Fruit fly (Drosophila melanogaster) whole organism, embryonic: Measurements from ENCODE around the gene CG4577.

ENCODE experiments used
- ATbp ChIP-seq: fragments of 200-800 bp; sonication (Bioruptor generic); optimal IDR thresholded peaks from 2 replicates; lab custom pipeline; 2017; ENCODE audit warnings: missing biosample characterization, mild to moderate bottlenecking, missing genetic modification characterization, missing genetic modification reagents
- Adf1 ChIP-seq: fragments of 200-800 bp; sonication (Bioruptor generic); IDR thresholded peaks from 2 replicates; pipeline ENCODE4 v1.3.6; 2022; ENCODE audit warnings: missing biosample characterization, missing genetic modification characterization
- Aef1 ChIP-seq: fragments of 200-800 bp; sonication (Bioruptor generic); IDR thresholded peaks from 3 replicates; pipeline ENCODE4 v1.3.6; 2022; ENCODE audit warnings: missing biosample characterization, missing genetic modification characterization
- Atf6 ChIP-seq: fragments of 200-800 bp; sonication (Bioruptor generic); IDR thresholded peaks from 2 replicates; pipeline ENCODE4 v1.3.6; 2022; ENCODE audit warnings: missing biosample characterization, missing genetic modification characterization
- B-H2 ChIP-seq: fragments of 200-800 bp; sonication (Bioruptor generic); optimal IDR thresholded peaks from 2 replicates; lab custom pipeline; 2018; ENCODE audit warnings: missing biosample characterization, mild to moderate bottlenecking, missing genetic modification characterization
- Blimp-1 ChIP-seq: fragments of 200-800 bp; sonication (Bioruptor generic); optimal IDR thresholded peaks from 3 replicates; lab custom pipeline; 2018; ENCODE audit warnings: missing biosample characterization, missing genetic modification characterization, mild to moderate bottlenecking, moderate library complexity, missing genetic modification reagents
- C15 ChIP-seq: fragments of 200-800 bp; sonication (Bioruptor generic); IDR thresholded peaks from 3 replicates; pipeline ENCODE4 v1.3.6; 2022; ENCODE audit warnings: missing biosample characterization, missing genetic modification characterization
- CG1024 ChIP-seq: fragments of 200-800 bp; sonication (Bioruptor generic); IDR thresholded peaks from 2 replicates; pipeline ENCODE4 v1.3.6; 2022; ENCODE audit warnings: missing biosample characterization, missing genetic modification characterization
- CG10267 ChIP-seq: fragments of 200-800 bp; sonication (Bioruptor generic); optimal IDR thresholded peaks from 2 replicates; lab custom pipeline; 2018; ENCODE audit warnings: missing biosample characterization, mild to moderate bottlenecking, missing genetic modification characterization, moderate library complexity
- CG10274 ChIP-seq: fragments of 200-800 bp; sonication (Bioruptor generic); optimal IDR thresholded peaks from 3 replicates; lab custom pipeline; 2017; ENCODE audit warnings: missing biosample characterization, mild to moderate bottlenecking, missing genetic modification characterization
- CG10654 ChIP-seq: fragments of 200-800 bp; sonication (Bioruptor generic); optimal IDR thresholded peaks from 2 replicates; lab custom pipeline; 2016; ENCODE audit warnings: missing biosample characterization, missing genetic modification characterization
- CG12391 ChIP-seq: fragments of 200-800 bp; sonication (Bioruptor generic); optimal IDR thresholded peaks from 3 replicates; lab custom pipeline; 2018; ENCODE audit warnings: missing biosample characterization, mild to moderate bottlenecking, missing genetic modification characterization, moderate library complexity
- CG13775 ChIP-seq: fragments of 200-800 bp; sonication (Bioruptor generic); optimal IDR thresholded peaks from 3 replicates; lab custom pipeline; 2017; ENCODE audit warnings: missing biosample characterization, mild to moderate bottlenecking, missing genetic modification characterization
- CG13894 ChIP-seq: fragments of 200-800 bp; sonication (Bioruptor generic); optimal IDR thresholded peaks from 3 replicates; lab custom pipeline; 2018; ENCODE audit warnings: missing biosample characterization, mild to moderate bottlenecking, missing genetic modification characterization, moderate library complexity
- CG14050 ChIP-seq: fragments of 200-800 bp; sonication (Bioruptor generic); IDR thresholded peaks from 3 replicates; pipeline ENCODE4 v1.3.6; 2022; ENCODE audit warnings: missing biosample characterization, missing genetic modification characterization
- CG14667 ChIP-seq: fragments of 200-800 bp; sonication (Bioruptor generic); IDR thresholded peaks from 2 replicates; pipeline ENCODE4 v1.3.6; 2022; ENCODE audit warnings: missing biosample characterization, missing genetic modification characterization
- CG17186 ChIP-seq: fragments of 200-800 bp; sonication (Bioruptor generic); optimal IDR thresholded peaks from 3 replicates; lab custom pipeline; 2017; ENCODE audit warnings: missing biosample characterization, missing genetic modification reagents, missing genetic modification characterization
- CG17802 ChIP-seq: fragments of 200-800 bp; sonication (Bioruptor generic); optimal IDR thresholded peaks from 2 replicates; lab custom pipeline; 2018; ENCODE audit warnings: missing biosample characterization, mild to moderate bottlenecking, missing genetic modification characterization, moderate library complexity
- CG17829 ChIP-seq: fragments of 200-800 bp; optimal IDR thresholded peaks from 2 replicates; lab custom pipeline; 2019; ENCODE audit warnings: missing biosample characterization, mild to moderate bottlenecking, missing genetic modification characterization, moderate library complexity
- CG18764 ChIP-seq: fragments of 200-800 bp; sonication (Bioruptor generic); optimal IDR thresholded peaks from 3 replicates; lab custom pipeline; 2016; ENCODE audit warnings: missing biosample characterization, missing genetic modification characterization
- CG2875 ChIP-seq: fragments of 200-800 bp; sonication (Bioruptor generic); optimal IDR thresholded peaks from 2 replicates; lab custom pipeline; 2017; ENCODE audit warnings: missing biosample characterization, mild to moderate bottlenecking, missing genetic modification characterization, missing genetic modification reagents
- CG5245 ChIP-seq: fragments of 200-800 bp; sonication (Bioruptor generic); optimal IDR thresholded peaks from 3 replicates; lab custom pipeline; 2016; ENCODE audit warnings: missing biosample characterization, missing genetic modification characterization
- CG6854 ChIP-seq: fragments of 200-800 bp; sonication (Bioruptor generic); optimal IDR thresholded peaks from 3 replicates; lab custom pipeline; 2017; ENCODE audit warnings: missing biosample characterization, mild to moderate bottlenecking, missing genetic modification characterization
- CG7271 ChIP-seq: fragments of 200-800 bp; sonication (Bioruptor generic); optimal IDR thresholded peaks from 2 replicates; lab custom pipeline; 2018; ENCODE audit warnings: missing biosample characterization, mild to moderate bottlenecking, missing genetic modification characterization, moderate library complexity
- CG7556 ChIP-seq: fragments of 200-800 bp; sonication (Bioruptor generic); optimal IDR thresholded peaks from 2 replicates; lab custom pipeline; 2017; ENCODE audit warnings: missing biosample characterization, mild to moderate bottlenecking, missing genetic modification characterization
- CG8089 ChIP-seq: fragments of 200-800 bp; sonication (Bioruptor generic); optimal IDR thresholded peaks from 3 replicates; lab custom pipeline; 2016; ENCODE audit warnings: missing biosample characterization, missing genetic modification characterization
- CG8281 ChIP-seq: fragments of 200-800 bp; sonication (Bioruptor generic); optimal IDR thresholded peaks from 2 replicates; lab custom pipeline; 2018; ENCODE audit warnings: missing biosample characterization, mild to moderate bottlenecking, missing genetic modification characterization, moderate library complexity
- CG9876 ChIP-seq: fragments of 200-800 bp; sonication (Bioruptor generic); optimal IDR thresholded peaks from 2 replicates; lab custom pipeline; 2016; ENCODE audit warnings: missing biosample characterization, missing genetic modification characterization
- CTCF ChIP-seq: fragments of 200-800 bp; sonication (Bioruptor generic); optimal IDR thresholded peaks from 2 replicates; lab custom pipeline; 2017; ENCODE audit warnings: missing biosample characterization, mild to moderate bottlenecking, missing genetic modification characterization, moderate library complexity
- Camta ChIP-seq: fragments of 200-800 bp; sonication (Bioruptor generic); optimal IDR thresholded peaks from 2 replicates; lab custom pipeline; 2016; ENCODE audit warnings: missing biosample characterization, missing genetic modification characterization
- Chrac-16 ChIP-seq: fragments of 200-800 bp; sonication (Bioruptor generic); optimal IDR thresholded peaks from 3 replicates; lab custom pipeline; 2016; ENCODE audit warnings: missing biosample characterization, missing genetic modification characterization
- D19B ChIP-seq: fragments of 200-800 bp; sonication (Bioruptor generic); optimal IDR thresholded peaks from 2 replicates; lab custom pipeline; 2017; ENCODE audit warnings: missing biosample characterization, mild to moderate bottlenecking, missing genetic modification characterization
- Dek ChIP-seq: fragments of 200-800 bp; sonication (Bioruptor generic); optimal IDR thresholded peaks from 3 replicates; lab custom pipeline; 2019; ENCODE audit warnings: missing biosample characterization, mild to moderate bottlenecking, missing genetic modification characterization, moderate library complexity
- Dip2 ChIP-seq: fragments of 200-800 bp; sonication (Bioruptor generic); IDR thresholded peaks from 2 replicates; pipeline ENCODE4 v1.3.6; 2022; ENCODE audit warnings: missing biosample characterization, missing genetic modification characterization
- Dip3 ChIP-seq: fragments of 200-800 bp; sonication (Bioruptor generic); optimal IDR thresholded peaks from 3 replicates; lab custom pipeline; 2016; ENCODE audit warnings: missing biosample characterization, missing genetic modification characterization
- Gug ChIP-seq: fragments of 200-800 bp; sonication (Bioruptor generic); IDR thresholded peaks from 4 replicates; pipeline ENCODE4 v1.3.6; 2022; ENCODE audit warnings: missing biosample characterization, missing genetic modification characterization
- Hand ChIP-seq: fragments of 200-800 bp; sonication (Bioruptor generic); optimal IDR thresholded peaks from 2 replicates; lab custom pipeline; 2017; ENCODE audit warnings: mild to moderate bottlenecking, missing biosample characterization, missing genetic modification reagents, missing genetic modification characterization
- Hmx ChIP-seq: fragments of 200-800 bp; sonication (Bioruptor generic); optimal IDR thresholded peaks from 2 replicates; lab custom pipeline; 2016; ENCODE audit warnings: missing biosample characterization, missing genetic modification characterization
- NK7.1 ChIP-seq: fragments of 200-800 bp; sonication (Bioruptor generic); optimal IDR thresholded peaks from 3 replicates; lab custom pipeline; 2016; ENCODE audit warnings: missing biosample characterization, missing genetic modification characterization
- Nf-YB ChIP-seq: fragments of 200-800 bp; sonication (Bioruptor generic); optimal IDR thresholded peaks from 3 replicates; lab custom pipeline; 2019; ENCODE audit warnings: missing biosample characterization, mild to moderate bottlenecking, missing genetic modification characterization, moderate library complexity
- Poxn ChIP-seq: fragments of 200-800 bp; sonication (Bioruptor generic); IDR thresholded peaks from 2 replicates; pipeline ENCODE4 v1.3.6; 2022; ENCODE audit warnings: missing biosample characterization, missing genetic modification characterization
- Sry-β ChIP-seq: fragments of 200-800 bp; sonication (Bioruptor generic); optimal IDR thresholded peaks from 2 replicates; lab custom pipeline; 2018; ENCODE audit warnings: missing biosample characterization, mild to moderate bottlenecking, missing genetic modification characterization, moderate library complexity
- br ChIP-seq: fragments of >200 bp; optimal IDR thresholded peaks from 2 replicates; lab custom pipeline; 2017
- cato ChIP-seq: fragments of 200-800 bp; sonication (Bioruptor generic); optimal IDR thresholded peaks from 2 replicates; lab custom pipeline; 2016; ENCODE audit warnings: missing biosample characterization, missing genetic modification characterization, borderline replicate concordance
- gsb-n ChIP-seq: fragments of 200-800 bp; sonication (Bioruptor generic); optimal IDR thresholded peaks from 3 replicates; lab custom pipeline; 2018; ENCODE audit warnings: missing biosample characterization, mild to moderate bottlenecking, missing genetic modification characterization
- insv ChIP-seq, 2 experiments: fragments of 200-800 bp; sonication (Bioruptor generic); optimal IDR thresholded peaks; 3 replicates each; lab custom pipeline; 2016 to 2018; ENCODE audit warnings: missing biosample characterization in 2 of 2, missing genetic modification characterization in 2 of 2
- jing ChIP-seq: fragments of 200-800 bp; sonication (Bioruptor generic); optimal IDR thresholded peaks from 2 replicates; lab custom pipeline; 2018; ENCODE audit warnings: missing biosample characterization, mild to moderate bottlenecking, missing genetic modification characterization
- pnt ChIP-seq: fragments of 200-800 bp; sonication (Bioruptor generic); optimal IDR thresholded peaks from 3 replicates; lab custom pipeline; 2016; ENCODE audit warnings: missing biosample characterization, missing genetic modification characterization
- psq ChIP-seq: fragments of 200-800 bp; sonication (Bioruptor generic); optimal IDR thresholded peaks from 2 replicates; lab custom pipeline; 2017; ENCODE audit warnings: missing biosample characterization, missing genetic modification characterization
- sisA ChIP-seq: fragments of 200-800 bp; sonication (Bioruptor generic); IDR thresholded peaks from 2 replicates; pipeline ENCODE4 v1.3.6; 2022; ENCODE audit warnings: missing biosample characterization, missing genetic modification characterization
- toy ChIP-seq: fragments of 200-800 bp; sonication (Bioruptor generic); IDR thresholded peaks from 2 replicates; pipeline ENCODE4 v1.3.6; 2022; ENCODE audit warnings: missing biosample characterization, missing genetic modification characterization
- vnd ChIP-seq: fragments of 200-800 bp; sonication (Bioruptor generic); IDR thresholded peaks from 3 replicates; pipeline ENCODE4 v1.3.6; 2022; ENCODE audit warnings: missing biosample characterization, missing genetic modification characterization; ENCODE audit not compliant: partially characterized antibody
- wor ChIP-seq: fragments of 200-800 bp; sonication (Bioruptor generic); IDR thresholded peaks from 2 replicates; pipeline ENCODE4 v1.3.6; 2022; ENCODE audit warnings: missing biosample characterization, missing genetic modification characterization

The CG4577 gene

DNA sequence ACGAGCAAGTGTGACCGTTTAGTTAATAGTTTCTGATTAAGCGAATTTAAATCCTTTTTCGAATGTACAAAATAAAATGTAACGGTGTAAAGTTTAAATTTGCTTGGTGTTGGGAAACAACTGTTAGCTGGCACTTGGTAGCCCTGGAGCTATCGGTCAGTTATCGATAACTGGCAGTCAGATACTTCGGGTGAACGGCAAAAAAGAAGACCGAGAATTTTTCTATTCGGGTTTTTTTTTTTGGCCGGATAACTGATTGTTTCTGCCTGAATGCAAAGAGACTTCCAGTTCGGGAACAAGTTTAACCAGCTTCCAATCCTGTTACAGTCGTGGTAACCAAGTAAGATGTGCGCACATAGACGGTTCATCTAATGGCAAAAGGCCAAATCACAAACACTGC, 43.0 kb downstream of the CG4577 start, which contains the start of gene CG4896 (continued):
- TF ChIP-seq vnd (GFP tag; lab: Robert Waterston, UW), result peak; percentile 38; the same call in 1 of the 3 replicates
- TF ChIP-seq jing (GFP tag; lab: Kevin White, UChicago), result no peak
- no peak for TF ChIP-seq Chrac-16
- no peak for TF ChIP-seq ATbp
- no peak for TF ChIP-seq Hand (GFP tag; lab: Kevin White, UChicago)
- TF ChIP-seq CG13775 (GFP tag; lab: Kevin White, UChicago), result no peak
- no peak for TF ChIP-seq Poxn (GFP tag; lab: Robert Waterston, UW)
- TF ChIP-seq Dip2, result no peak
- no peak for TF ChIP-seq Gug (GFP tag; lab: Robert Waterston, UW)
- TF ChIP-seq CG8089 (GFP tag; lab: Kevin White, UChicago), result no peak
- TF ChIP-seq Hmx (GFP tag; lab: Kevin White, UChicago), result no peak
- TF ChIP-seq CG9876 (GFP tag; lab: Kevin White, UChicago), result no peak
- TF ChIP-seq cato (GFP tag; lab: Kevin White, UChicago), result no peak
- no peak for TF ChIP-seq CG17802 (tag; lab: Kevin White, UChicago)
- no peak for TF ChIP-seq CG2875
- TF ChIP-seq NK7.1 (GFP tag; lab: Kevin White, UChicago), result no peak
- no peak for TF ChIP-seq CG6854
- TF ChIP-seq Atf6 (GFP tag; lab: Robert Waterston, UW), result no peak
- TF ChIP-seq CG7556 (GFP tag; lab: Kevin White, UChicago), result no peak
- no peak for TF ChIP-seq CG12391 (tag; lab: Kevin White, UChicago)
- TF ChIP-seq CG7271, result no peak
- no peak for TF ChIP-seq br (lab: Kevin White, UChicago)
- TF ChIP-seq Dip3 (GFP tag; lab: Kevin White, UChicago), result no peak
- no peak for TF ChIP-seq C15
- TF ChIP-seq D19B (GFP tag; lab: Kevin White, UChicago), result no peak
- TF ChIP-seq B-H2, result no peak
- TF ChIP-seq Adf1, result no peak
- no peak for TF ChIP-seq psq
- TF ChIP-seq CG10267 (tag; lab: Kevin White, UChicago), result peak; percentile 93
- no peak for TF ChIP-seq CG8281 (tag; lab: Kevin White, UChicago)
- TF ChIP-seq insv (GFP tag; optimal IDR thresholded peaks at IDR 0.05; lab: Kevin White, UChicago), result no peak
- TF ChIP-seq Sry-β, result no peak
- no peak for TF ChIP-seq CG14050 (GFP tag; lab: Robert Waterston, UW)
- no peak for TF ChIP-seq Aef1 (GFP tag; lab: Robert Waterston, UW)
- no peak for TF ChIP-seq CG17186 (GFP tag; lab: Kevin White, UChicago)
- no peak for TF ChIP-seq CG14667 (GFP tag; lab: Robert Waterston, UW)
- TF ChIP-seq CG5245 (GFP tag; lab: Kevin White, UChicago), result no peak
- TF ChIP-seq Nf-YB (GFP tag; lab: Kevin White, UChicago), result no peak
- TF ChIP-seq wor (GFP tag; lab: Robert Waterston, UW), result no peak
- no peak for TF ChIP-seq CG1024 (GFP tag; lab: Robert Waterston, UW)
- no peak for TF ChIP-seq CG10654 (GFP tag; lab: Kevin White, UChicago)
- no peak for TF ChIP-seq toy
- TF ChIP-seq CG13894 (tag; lab: Kevin White, UChicago), result no peak
- no peak for TF ChIP-seq pnt (GFP tag; lab: Kevin White, UChicago)
- TF ChIP-seq CG18764 (GFP tag; lab: Kevin White, UChicago), result no peak
- no peak for TF ChIP-seq Blimp-1 (GFP tag; lab: Kevin White, UChicago)
- no peak for TF ChIP-seq sisA (GFP tag; lab: Robert Waterston, UW)
- no peak for TF ChIP-seq CG17829
- TF ChIP-seq Dek (tag; lab: Kevin White, UChicago), result no peak
- TF ChIP-seq gsb-n (tag; lab: Kevin White, UChicago), result no peak
- no peak for TF ChIP-seq CG10274 (GFP tag; lab: Kevin White, UChicago)
- TF ChIP-seq Camta (GFP tag; lab: Kevin White, UChicago), result no peak
- TF ChIP-seq CTCF (GFP tag; lab: Kevin White, UChicago), result no peak
